Fruit fly (Drosophila melanogaster) whole organism, wandering third instar larva: ENCODE results near the gene CG1271.

Source experiments
- Abd-B ChIP-seq: fragments of >200 bp; optimal IDR thresholded peaks from 2 replicates; lab custom pipeline; 2017; ENCODE audit warnings: missing biosample characterization, missing genetic modification characterization
- CG32264 ChIP-seq: fragments of 200-800 bp; sonication (Bioruptor generic); optimal IDR thresholded peaks from 2 replicates; lab custom pipeline; 2016; ENCODE audit warnings: missing biosample characterization, missing genetic modification characterization
- CG9705 ChIP-seq: fragments of 200-800 bp; sonication (Bioruptor generic); optimal IDR thresholded peaks from 2 replicates; lab custom pipeline; 2018; ENCODE audit warnings: missing biosample characterization, mild to moderate bottlenecking, missing genetic modification characterization
- CrebA ChIP-seq: fragments of 200-800 bp; sonication (Bioruptor generic); optimal IDR thresholded peaks from 2 replicates; lab custom pipeline; 2016; ENCODE audit warnings: missing biosample characterization, mild to moderate bottlenecking, missing genetic modification characterization, borderline replicate concordance
- Dfd ChIP-seq: fragments of >200 bp; optimal IDR thresholded peaks from 2 replicates; lab custom pipeline; 2017; ENCODE audit warnings: missing biosample characterization, missing genetic modification characterization
- Dif ChIP-seq: fragments of 200-275, 200-300 bp; sonication (Bioruptor generic); optimal IDR thresholded peaks from 2 replicates; lab custom pipeline; 2018; ENCODE audit warnings: missing biosample characterization, missing genetic modification characterization; ENCODE audit not compliant: partially characterized antibody
- GATAd ChIP-seq: sonication (Bioruptor generic); optimal IDR thresholded peaks from 2 replicates; lab custom pipeline; 2016; ENCODE audit warnings: missing biosample characterization, missing genetic modification characterization
- HLH106 ChIP-seq: fragments of 200-800 bp; optimal IDR thresholded peaks from 3 replicates; lab custom pipeline; 2019; ENCODE audit warnings: missing biosample characterization, mild to moderate bottlenecking, missing genetic modification characterization, moderate library complexity
- Hnf4 ChIP-seq: fragments of 200-800 bp; sonication (Bioruptor generic); optimal IDR thresholded peaks from 2 replicates; lab custom pipeline; 2016; ENCODE audit warnings: missing biosample characterization, mild to moderate bottlenecking, missing genetic modification characterization
- Hr78 ChIP-seq: fragments of >200 bp; optimal IDR thresholded peaks from 2 replicates; lab custom pipeline; 2017; ENCODE audit warnings: missing biosample characterization, missing genetic modification characterization
- Hr83 ChIP-seq: fragments of 200-300 bp; sonication (Bioruptor generic); optimal IDR thresholded peaks from 2 replicates; lab custom pipeline; 2016; ENCODE audit warnings: missing biosample characterization, mild to moderate bottlenecking, missing genetic modification characterization, moderate library complexity; ENCODE audit not compliant: poor library complexity, severe bottlenecking
- Jra ChIP-seq: sonication (Bioruptor generic); optimal IDR thresholded peaks from 2 replicates; lab custom pipeline; 2016; ENCODE audit warnings: missing biosample characterization, missing genetic modification characterization
- Mio ChIP-seq: sonication (Bioruptor generic); optimal IDR thresholded peaks from 2 replicates; lab custom pipeline; 2016; ENCODE audit warnings: missing biosample characterization, missing genetic modification characterization
- Myc ChIP-seq: fragments of >200 bp; optimal IDR thresholded peaks from 2 replicates; lab custom pipeline; 2017
- N ChIP-seq: fragments of >200 bp; optimal IDR thresholded peaks from 2 replicates; lab custom pipeline; 2018; ENCODE audit warnings: missing biosample characterization, missing external identifiers, missing genetic modification characterization
- OdsH ChIP-seq: fragments of 200-800 bp; sonication (Bioruptor generic); optimal IDR thresholded peaks from 2 replicates; lab custom pipeline; 2016; ENCODE audit warnings: missing biosample characterization, mild to moderate bottlenecking, missing genetic modification characterization
- Rel ChIP-seq, 2 experiments: fragments of 200-800 bp; sonication (Bioruptor generic) in 1 of 2; optimal IDR thresholded peaks; 2 replicates in 1 of 2; 3 replicates in 1 of 2; lab custom pipeline; 2016 to 2019; ENCODE audit warnings: mild to moderate bottlenecking in 2 of 2, missing biosample characterization in 2 of 2, missing genetic modification characterization in 2 of 2, moderate library complexity in 1 of 2
- Sp1 ChIP-seq: fragments of 200-800 bp; sonication (Bioruptor generic); optimal IDR thresholded peaks from 3 replicates; lab custom pipeline; 2019; ENCODE audit warnings: missing biosample characterization, mild to moderate bottlenecking, missing genetic modification characterization, moderate library complexity
- Vsx2 ChIP-seq: fragments of 200-300, 225-300 bp; sonication (Bioruptor generic); optimal IDR thresholded peaks from 2 replicates; lab custom pipeline; 2018; ENCODE audit warnings: missing biosample characterization, missing genetic modification characterization; ENCODE audit not compliant: partially characterized antibody
- br ChIP-seq: fragments of 200-800 bp; sonication (Bioruptor generic); optimal IDR thresholded peaks from 2 replicates; lab custom pipeline; 2016; ENCODE audit warnings: missing biosample characterization, missing genetic modification characterization
- brk ChIP-seq: fragments of 200-800 bp; sonication (Bioruptor generic); optimal IDR thresholded peaks from 2 replicates; lab custom pipeline; 2016; ENCODE audit warnings: missing biosample characterization, mild to moderate bottlenecking, missing genetic modification characterization
- dl ChIP-seq, 2 experiments: fragments of 175-275, 200-275 bp in 1 of 2; fragments of 200-275 bp in 1 of 2; sonication (Bioruptor generic); optimal IDR thresholded peaks; lab custom pipeline; 2018; ENCODE audit warnings: mild to moderate bottlenecking in 2 of 2, missing biosample characterization in 2 of 2, missing genetic modification characterization in 2 of 2, moderate library complexity in 2 of 2; ENCODE audit not compliant: partially characterized antibody in 2 of 2, insufficient read depth in 1 of 2
- dmrt93B ChIP-seq: fragments of 200-800 bp; sonication (Bioruptor generic); optimal IDR thresholded peaks from 2 replicates; lab custom pipeline; 2018; ENCODE audit warnings: missing biosample characterization, mild to moderate bottlenecking, missing genetic modification characterization
- dsf ChIP-seq: sonication (Bioruptor generic); optimal IDR thresholded peaks from 2 replicates; lab custom pipeline; 2016; ENCODE audit warnings: missing biosample characterization, missing genetic modification characterization, borderline replicate concordance
- ey ChIP-seq: fragments of 200-800 bp; sonication (Bioruptor generic); optimal IDR thresholded peaks from 2 replicates; lab custom pipeline; 2016; ENCODE audit warnings: missing biosample characterization, missing genetic modification characterization
- foxo ChIP-seq, 2 experiments: fragments of 200-800 bp; sonication (Bioruptor generic); optimal IDR thresholded peaks; 2 replicates in 1 of 2; 3 replicates in 1 of 2; lab custom pipeline; 2016 to 2017; ENCODE audit warnings: missing biosample characterization in 2 of 2, missing genetic modification characterization in 2 of 2
- fru ChIP-seq: fragments of 200-800 bp; sonication (Bioruptor generic); optimal IDR thresholded peaks from 3 replicates; lab custom pipeline; 2016; ENCODE audit warnings: missing biosample characterization, mild to moderate bottlenecking, missing genetic modification characterization
- h ChIP-seq: fragments of 200-800 bp; sonication (Bioruptor generic); optimal IDR thresholded peaks from 3 replicates; lab custom pipeline; 2016; ENCODE audit warnings: missing biosample characterization, mild to moderate bottlenecking, missing genetic modification characterization
- jim ChIP-seq: fragments of 175-275, 200-325 bp; sonication (Bioruptor generic); optimal IDR thresholded peaks from 2 replicates; lab custom pipeline; 2016; ENCODE audit warnings: missing biosample characterization, mild to moderate bottlenecking, missing genetic modification characterization
- lola ChIP-seq: fragments of >200 bp; optimal IDR thresholded peaks from 2 replicates; lab custom pipeline; 2017; ENCODE audit warnings: missing biosample characterization, missing genetic modification characterization
- pan ChIP-seq: fragments of >200 bp; optimal IDR thresholded peaks from 2 replicates; lab custom pipeline; 2017
- psq ChIP-seq: fragments of 200-800 bp; sonication (Bioruptor generic); optimal IDR thresholded peaks from 3 replicates; lab custom pipeline; 2017; ENCODE audit warnings: missing biosample characterization, mild to moderate bottlenecking, missing genetic modification characterization, moderate library complexity
- rgr ChIP-seq: fragments of 200-800 bp; sonication (Bioruptor generic); optimal IDR thresholded peaks from 3 replicates; lab custom pipeline; 2016; ENCODE audit warnings: missing biosample characterization, mild to moderate bottlenecking, missing genetic modification characterization
- sage ChIP-seq: fragments of 200-800 bp; sonication (Bioruptor generic); optimal IDR thresholded peaks from 2 replicates; lab custom pipeline; 2016; ENCODE audit warnings: missing biosample characterization, mild to moderate bottlenecking, missing genetic modification characterization
- sv ChIP-seq: fragments of 200-800 bp; sonication (Bioruptor generic); optimal IDR thresholded peaks from 3 replicates; lab custom pipeline; 2016; ENCODE audit warnings: missing biosample characterization, missing genetic modification characterization
- tai ChIP-seq: sonication (Bioruptor generic); optimal IDR thresholded peaks from 2 replicates; lab custom pipeline; 2016; ENCODE audit warnings: missing biosample characterization, missing genetic modification characterization
- usp ChIP-seq: fragments of >200 bp; optimal IDR thresholded peaks from 2 replicates; lab custom pipeline; 2017; ENCODE audit warnings: missing biosample characterization, missing genetic modification characterization
- woc ChIP-seq: sonication (Bioruptor generic); optimal IDR thresholded peaks from 2 replicates; lab custom pipeline; 2016; ENCODE audit warnings: missing biosample characterization, mild to moderate bottlenecking, missing genetic modification characterization

CG1271 gene

DNA sequence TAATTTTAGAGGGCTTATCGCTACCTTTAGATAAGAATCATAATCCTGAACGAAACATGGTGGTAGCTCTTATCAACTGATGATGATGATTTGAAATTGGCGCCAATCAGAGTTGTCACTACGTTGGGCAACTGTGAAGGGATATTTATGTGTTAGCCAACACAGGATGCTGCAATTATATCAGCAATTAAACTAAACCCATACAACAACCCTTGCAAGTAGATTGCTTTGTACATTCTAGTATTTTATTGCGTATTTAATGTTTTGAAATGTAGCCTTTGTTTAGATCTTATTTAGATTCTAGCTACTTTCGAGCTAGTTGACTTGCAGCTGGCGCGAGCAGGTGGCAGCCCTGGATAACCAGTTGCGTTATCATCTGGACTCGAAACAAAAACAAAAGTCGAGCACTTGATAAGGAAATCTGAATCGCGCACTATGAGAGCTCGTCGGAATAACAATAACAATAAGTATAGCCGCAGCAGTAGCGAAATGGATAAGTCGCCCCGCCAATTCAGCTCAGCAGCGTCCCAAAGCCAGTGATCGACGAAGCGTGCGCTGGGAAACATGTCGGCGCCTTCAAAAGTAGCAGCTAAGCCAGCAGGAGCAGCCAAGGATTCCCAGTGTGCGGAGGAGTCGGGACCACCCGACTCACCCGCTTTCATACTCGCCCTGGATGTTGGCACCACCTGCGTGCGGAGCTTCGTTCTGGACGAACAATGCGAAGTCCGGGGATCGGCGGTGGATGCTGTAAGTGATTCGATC is at the start of gene CG1271:
TSS of gene CG1271 (plus strand) at position 405 of the 762 bp plus-strand sequence.
- peak; percentile 67 for TF ChIP-seq br (GFP tag; lab: Kevin White, UChicago)
- no peak for TF ChIP-seq dmrt93B (GFP tag; lab: Kevin White, UChicago)
- TF ChIP-seq usp: no peak
- TF ChIP-seq CrebA (GFP tag; lab: Kevin White, UChicago): no peak
- peak in 1 of 2 experiments; percentile 82 for TF ChIP-seq foxo (GFP tag; optimal IDR thresholded peaks at IDR 0.05; lab: Kevin White, UChicago)
- TF ChIP-seq Hr83 (GFP tag; lab: Kevin White, UChicago): no peak
- TF ChIP-seq jim: no peak
- TF ChIP-seq CG32264 (GFP tag; lab: Kevin White, UChicago): no peak
- TF ChIP-seq Hnf4 (GFP tag; lab: Kevin White, UChicago): no peak
- TF ChIP-seq dsf (GFP tag; lab: Kevin White, UChicago): no peak
- TF ChIP-seq Vsx2 (GFP tag; lab: Kevin White, UChicago): no peak
- no peak for TF ChIP-seq Rel (GFP tag; optimal IDR thresholded peaks at IDR 0.05; lab: Kevin White, UChicago)
- peak; percentile 61 for TF ChIP-seq Rel (tag; optimal IDR thresholded peaks at IDR 0.05; lab: Kevin White, UChicago)
- peak; percentile 73 for TF ChIP-seq HLH106 (tag; lab: Kevin White, UChicago)
- no peak for TF ChIP-seq N (GFP tag; lab: Kevin White, UChicago)
- no peak for TF ChIP-seq Dfd (GFP tag; lab: Kevin White, UChicago)
- no peak for TF ChIP-seq tai (GFP tag; lab: Kevin White, UChicago)
- no peak for TF ChIP-seq Dif
- no peak for TF ChIP-seq dl (GFP tag; optimal IDR thresholded peaks at IDR 0.05; lab: Kevin White, UChicago; ENCODE audit: insufficient read depth in 1 of 2, partially characterized antibody in 2 of 2)
- TF ChIP-seq sage: no peak
- TF ChIP-seq pan: no peak
- peak; percentile 41 for TF ChIP-seq OdsH (GFP tag; lab: Kevin White, UChicago)
- TF ChIP-seq GATAd (GFP tag; lab: Kevin White, UChicago): peak; percentile 84
- peak; percentile 29 for TF ChIP-seq sv (GFP tag; lab: Kevin White, UChicago)
- peak; percentile 85 for TF ChIP-seq h
- TF ChIP-seq Sp1 (GFP tag; lab: Kevin White, UChicago): peak; percentile 71
- peak; percentile 39 for TF ChIP-seq psq (GFP tag; lab: Kevin White, UChicago)
- TF ChIP-seq brk (GFP tag; lab: Kevin White, UChicago): no peak
- TF ChIP-seq Myc: peak; percentile 98
- peak; percentile 30 for TF ChIP-seq Jra
- no peak for TF ChIP-seq Mio (GFP tag; lab: Kevin White, UChicago)
- TF ChIP-seq Abd-B (GFP tag; lab: Kevin White, UChicago): no peak
- TF ChIP-seq CG9705: peak; percentile 51
- TF ChIP-seq Hr78: no peak
- TF ChIP-seq ey (GFP tag; lab: Kevin White, UChicago): peak; percentile 65
- TF ChIP-seq woc: peak; percentile 82
- TF ChIP-seq fru (GFP tag; lab: Kevin White, UChicago): no peak
- TF ChIP-seq lola: no peak
- TF ChIP-seq rgr (GFP tag; lab: Kevin White, UChicago): peak; percentile 59

- TF ChIP-seq HLH106 (tag; lab: Kevin White, UChicago) (no peak), CG32264 (GFP tag; lab: Kevin White, UChicago) (no peak), lola (no peak), dsf (GFP tag; lab: Kevin White, UChicago) (no peak), ey (GFP tag; lab: Kevin White, UChicago) (no peak), Dif (no peak), Rel (GFP tag; optimal IDR thresholded peaks at IDR 0.05; lab: Kevin White, UChicago) (no peak), Rel (tag; optimal IDR thresholded peaks at IDR 0.05; lab: Kevin White, UChicago) (no peak), GATAd (GFP tag; lab: Kevin White, UChicago) (no peak)
These were observed 38.8 kb upstream of the CG1271 start for dm6 chr3L:3013496-3013895.
